In genomic region chr2L:19120196-19120950, dm6 we compare ENCODE assay signal across 1 fruit fly cellular context.
TF ChIP-seq lines count a peak whose summit lies in the region.

Gene Ddc, minus strand, starts transcription at chr2L:19120306.

TF ChIP-seq in whole organism, embryonic, 481 proteins besides CTCF, POLR2A, EP300 and RAD21 (continued from another document):
- 0 out of 2 replicates have a peak, but pooled peaks have one; percentile 33 for TF ChIP-seq CG42726 (GFP tag; IDR thresholded peaks at IDR 0.05; lab: Robert Waterston, UW; ENCODE audit: partially characterized antibody)
- peak; percentile 13 for TF ChIP-seq Abd-B (GFP tag; optimal IDR thresholded peaks at IDR 0.05; lab: Kevin White, UChicago)
- peak; percentile 39 for TF ChIP-seq Bgb (GFP tag; IDR thresholded peaks at IDR 0.05; lab: Robert Waterston, UW; ENCODE audit: partially characterized antibody)
- TF ChIP-seq CG8290 (GFP tag; optimal IDR thresholded peaks at IDR 0.05; lab: Kevin White, UChicago), result no peak
- TF ChIP-seq CG8290 (tag; optimal IDR thresholded peaks at IDR 0.05; lab: Kevin White, UChicago), result peak in 1 of 2 experiments; percentile 43
- TF ChIP-seq CG18599 (GFP tag; optimal IDR thresholded peaks at IDR 0.05; lab: Kevin White, UChicago), result peak; percentile 5
- no peak for TF ChIP-seq CG9609 (GFP tag; optimal IDR thresholded peaks at IDR 0.05; lab: Kevin White, UChicago)
- TF ChIP-seq CG16779 (GFP tag; IDR thresholded peaks at IDR 0.05; lab: Robert Waterston, UW), result 0 out of 2 replicates have a peak, but pooled peaks have one; percentile 15
